Worm (Caenorhabditis elegans) whole organism, L4/young adult: ENCODE measurements around the gene ZC449.4.

Source experiments
- W03F9.2 ChIP-seq: fragments of 150-350 bp; optimal IDR thresholded peaks from 2 replicates; lab custom pipeline; 2014; ENCODE audit warnings: missing biosample characterization, missing genetic modification characterization
- dao-5 ChIP-seq: sonication (generic microtip); optimal IDR thresholded peaks from 2 replicates; lab custom pipeline; 2016; ENCODE audit warnings: missing genotype, missing genetic modification characterization, moderate library complexity, missing compliant biosample characterization
- him-1 ChIP-seq: sonication (generic microtip); optimal IDR thresholded peaks from 2 replicates; lab custom pipeline; 2016; ENCODE audit warnings: missing genotype, missing genetic modification reagents, missing genetic modification characterization, missing compliant biosample characterization

ce11 chrX:5073895-5074294 lies 40.1 kb upstream of the ZC449.4 start:
- TF ChIP-seq W03F9.2 (no peak), him-1 (no peak), dao-5 (tag; lab: Kevin White, UChicago) (no peak)
